Worm (Caenorhabditis elegans) whole organism, early embryonic: ENCODE results near the gene B0252.11.

Experiments used
- B0310.2 ChIP-seq: sonication (generic microtip); optimal IDR thresholded peaks from 2 replicates; lab custom pipeline; 2016; ENCODE audit warnings: mild to moderate bottlenecking, missing genetic modification characterization, missing compliant biosample characterization
- F13C5.2 ChIP-seq: sonication (generic microtip); optimal IDR thresholded peaks from 2 replicates; lab custom pipeline; 2017; ENCODE audit warnings: mild to moderate bottlenecking, missing genetic modification characterization, inconsistent platforms, missing compliant biosample characterization
- aly-1 ChIP-seq: sonication (generic microtip); optimal IDR thresholded peaks from 2 replicates; lab custom pipeline; 2016; ENCODE audit warnings: missing genetic modification characterization, missing compliant biosample characterization
- ama-1 ChIP-seq: fragments of 150-350 bp; optimal IDR thresholded peaks from 2 replicates; lab custom pipeline; 2014
- ceh-13 ChIP-seq: fragments of 200-800 bp; sonication (Bioruptor generic); optimal IDR thresholded peaks from 2 replicates; lab custom pipeline; 2018; ENCODE audit warnings: mild to moderate bottlenecking, missing genetic modification characterization, missing compliant biosample characterization
- ceh-36 ChIP-seq: sonication (generic microtip); optimal IDR thresholded peaks from 2 replicates; lab custom pipeline; 2016; ENCODE audit warnings: missing genetic modification characterization, inconsistent platforms, missing compliant biosample characterization
- ets-7 ChIP-seq: sonication (generic microtip); optimal IDR thresholded peaks from 2 replicates; lab custom pipeline; 2016; ENCODE audit warnings: missing genotype, missing genetic modification characterization, missing compliant biosample characterization
- flt-1 ChIP-seq: fragments of 200-800 bp; sonication (Bioruptor generic); IDR thresholded peaks from 2 replicates; pipeline ENCODE4 v1.3.6; 2022; ENCODE audit warnings: missing genetic modification characterization, missing compliant biosample characterization
- hmbx-1 ChIP-seq: sonication (generic microtip); optimal IDR thresholded peaks from 2 replicates; lab custom pipeline; 2016; ENCODE audit warnings: mild to moderate bottlenecking, missing genetic modification characterization, missing compliant biosample characterization
- hmg-4 ChIP-seq: fragments of 200-800 bp; sonication (Bioruptor generic); optimal IDR thresholded peaks from 2 replicates; lab custom pipeline; 2018; ENCODE audit warnings: mild to moderate bottlenecking, missing genetic modification characterization, missing compliant biosample characterization
- hnd-1 ChIP-seq: sonication (generic microtip); optimal IDR thresholded peaks from 2 replicates; lab custom pipeline; 2016; ENCODE audit warnings: missing genetic modification characterization, missing compliant biosample characterization
- pes-1 ChIP-seq: fragments of 200-800 bp; sonication (Bioruptor generic); IDR thresholded peaks from 2 replicates; pipeline ENCODE4 v1.3.6; 2022; ENCODE audit warnings: missing genetic modification reagents, missing genetic modification characterization, missing compliant biosample characterization
- scrt-1 ChIP-seq: fragments of 200-800 bp; sonication (Bioruptor generic); IDR thresholded peaks from 2 replicates; pipeline ENCODE4 v1.3.6; 2022; ENCODE audit warnings: missing genetic modification characterization, missing compliant biosample characterization
- sea-1 ChIP-seq: fragments of 200-800 bp; sonication (Bioruptor generic); conservative IDR thresholded peaks from 2 replicates; pipeline ENCODE4 v1.3.6; 2022; ENCODE audit warnings: missing genetic modification characterization, missing compliant biosample characterization
- tbx-11 ChIP-seq: fragments of 200-800 bp; sonication (Bioruptor generic); IDR thresholded peaks from 2 replicates; pipeline ENCODE4 v1.3.6; 2022; ENCODE audit warnings: missing genetic modification characterization, missing compliant biosample characterization
- tbx-37 ChIP-seq: fragments of 200-800 bp; sonication (Bioruptor generic); conservative IDR thresholded peaks from 2 replicates; pipeline ENCODE4 v1.3.6; 2022; ENCODE audit warnings: missing genetic modification reagents, missing genetic modification characterization, missing compliant biosample characterization
- tra-4 ChIP-seq: sonication (generic microtip); optimal IDR thresholded peaks from 2 replicates; lab custom pipeline; 2017; ENCODE audit warnings: missing genetic modification characterization, missing compliant biosample characterization

The B0252.11 gene

ce11 chrII:6927603-6928002 lies 10.0 kb upstream of the B0252.11 start, which contains the start of gene F22D3.4:
TSS of gene F22D3.4 (minus strand) at chrII:6927603.
- TF ChIP-seq hmbx-1 (tag; lab: Kevin White, UChicago) (no peak), F13C5.2 (tag; lab: Kevin White, UChicago) (no peak), aly-1 (tag; lab: Kevin White, UChicago) (no peak), hnd-1 (tag; lab: Kevin White, UChicago) (no peak), ama-1 (lab: Kevin White, UChicago) (no peak), ceh-13 (no peak), sea-1 (GFP tag; lab: Robert Waterston, UW) (no peak), hmg-4 (GFP tag; lab: Kevin White, UChicago) (no peak), tbx-37 (GFP tag; lab: Robert Waterston, UW) (no peak), flt-1 (GFP tag; lab: Robert Waterston, UW) (no peak), scrt-1 (GFP tag; lab: Robert Waterston, UW) (no peak), B0310.2 (tag; lab: Kevin White, UChicago) (no peak), pes-1 (GFP tag; lab: Robert Waterston, UW) (no peak), ets-7 (tag; lab: Kevin White, UChicago) (no peak), tbx-11 (GFP tag; lab: Robert Waterston, UW) (no peak), tra-4 (tag; lab: Kevin White, UChicago) (no peak), ceh-36 (tag; lab: Kevin White, UChicago) (no peak)

ce11 chrII:6927034-6927433 lies 9.4 kb upstream of the B0252.11 start:
- TF ChIP-seq tbx-37 (GFP tag; lab: Robert Waterston, UW), result no peak
- TF ChIP-seq hnd-1 (tag; lab: Kevin White, UChicago), result no peak

ce11 chrII:6926488-6926887 lies 8.9 kb upstream of the B0252.11 start:
- TF ChIP-seq pes-1 (GFP tag; lab: Robert Waterston, UW), result no peak
- no peak for TF ChIP-seq scrt-1 (GFP tag; lab: Robert Waterston, UW)
- TF ChIP-seq tra-4 (tag; lab: Kevin White, UChicago), result no peak
- TF ChIP-seq aly-1 (tag; lab: Kevin White, UChicago), result no peak
- TF ChIP-seq ceh-13, result no peak
- TF ChIP-seq ama-1 (lab: Kevin White, UChicago), result no peak
- TF ChIP-seq tbx-37 (GFP tag; lab: Robert Waterston, UW), result no peak
- TF ChIP-seq B0310.2 (tag; lab: Kevin White, UChicago), result no peak

DNA sequence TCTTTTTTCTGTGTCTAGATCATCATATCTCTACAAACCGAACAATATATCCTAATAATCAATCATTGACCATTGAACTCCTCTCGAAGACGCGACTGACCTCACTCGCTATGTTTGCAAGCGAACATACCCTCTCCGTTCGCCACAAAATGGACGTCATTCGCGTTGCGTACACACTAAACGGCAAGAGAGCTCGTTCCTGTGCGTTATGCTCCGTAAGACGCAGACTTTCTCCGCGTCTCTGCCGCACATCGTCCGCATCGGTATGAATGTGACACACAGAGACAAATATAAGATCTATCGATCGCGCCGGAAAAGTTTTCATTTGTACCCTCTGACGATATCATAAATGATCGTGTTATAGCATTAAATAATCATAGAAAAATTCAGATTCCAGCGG lies 8.4 kb upstream of the B0252.11 start:
- TF ChIP-seq hmbx-1 (tag; lab: Kevin White, UChicago) (no peak), B0310.2 (tag; lab: Kevin White, UChicago) (no peak), scrt-1 (GFP tag; lab: Robert Waterston, UW) (no peak), aly-1 (tag; lab: Kevin White, UChicago) (no peak), pes-1 (GFP tag; lab: Robert Waterston, UW) (no peak), tbx-11 (GFP tag; lab: Robert Waterston, UW) (no peak), F13C5.2 (tag; lab: Kevin White, UChicago) (no peak)

ce11 chrII:6923792-6924191 lies 6.2 kb upstream of the B0252.11 start:
- TF ChIP-seq ama-1 (lab: Kevin White, UChicago), result no peak
- no peak for TF ChIP-seq hmbx-1 (tag; lab: Kevin White, UChicago)
- TF ChIP-seq pes-1 (GFP tag; lab: Robert Waterston, UW), result no peak
- TF ChIP-seq hnd-1 (tag; lab: Kevin White, UChicago), result no peak
- TF ChIP-seq aly-1 (tag; lab: Kevin White, UChicago), result no peak
- TF ChIP-seq ceh-36 (tag; lab: Kevin White, UChicago), result no peak
- TF ChIP-seq ets-7 (tag; lab: Kevin White, UChicago), result no peak
- TF ChIP-seq scrt-1 (GFP tag; lab: Robert Waterston, UW), result no peak
- TF ChIP-seq tra-4 (tag; lab: Kevin White, UChicago), result no peak
- TF ChIP-seq hmg-4 (GFP tag; lab: Kevin White, UChicago), result no peak
- no peak for TF ChIP-seq ceh-13

DNA sequence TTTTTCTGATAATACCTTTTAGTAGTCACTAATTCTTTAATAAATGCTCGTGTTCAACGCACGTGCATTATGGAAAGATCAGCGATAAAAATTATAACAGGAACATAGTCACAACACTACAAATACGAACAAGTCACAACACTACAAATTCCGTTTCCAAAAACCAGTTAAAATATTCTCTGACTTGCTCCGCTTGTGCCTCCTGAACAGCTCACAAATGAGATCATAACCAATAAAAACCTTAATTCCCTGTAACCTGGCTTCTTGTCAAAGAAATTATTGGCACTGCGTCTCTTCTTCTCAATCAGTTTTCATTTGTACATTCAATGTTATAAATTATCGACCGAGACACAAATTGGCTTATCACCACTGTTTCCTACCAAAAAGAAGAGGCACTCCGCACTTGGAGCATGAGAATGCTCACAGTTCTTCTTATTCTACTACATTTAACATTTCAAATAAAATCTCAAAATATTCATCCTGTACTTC lies 1.8 kb upstream of the B0252.11 start, which contains the start of gene B0252.1:
Gene B0252.1, plus strand, starts transcription at position 318 of the 489 bp plus-strand sequence.
- TF ChIP-seq aly-1 (tag; lab: Kevin White, UChicago) (no peak), ama-1 (lab: Kevin White, UChicago) (no peak), ets-7 (tag; lab: Kevin White, UChicago) (no peak), tbx-11 (GFP tag; lab: Robert Waterston, UW) (no peak), hmbx-1 (tag; lab: Kevin White, UChicago) (no peak), F13C5.2 (tag; lab: Kevin White, UChicago) (no peak), scrt-1 (GFP tag; lab: Robert Waterston, UW) (no peak), tbx-37 (GFP tag; lab: Robert Waterston, UW) (no peak), sea-1 (GFP tag; lab: Robert Waterston, UW) (no peak), hnd-1 (tag; lab: Kevin White, UChicago) (no peak), hmg-4 (GFP tag; lab: Kevin White, UChicago) (no peak), tra-4 (tag; lab: Kevin White, UChicago) (no peak), B0310.2 (tag; lab: Kevin White, UChicago) (no peak)

- TF ChIP-seq scrt-1 (GFP tag; lab: Robert Waterston, UW) (no peak), F13C5.2 (tag; lab: Kevin White, UChicago) (no peak), ets-7 (tag; lab: Kevin White, UChicago) (no peak), sea-1 (GFP tag; lab: Robert Waterston, UW) (no peak), aly-1 (tag; lab: Kevin White, UChicago) (no peak), hnd-1 (tag; lab: Kevin White, UChicago) (no peak), pes-1 (GFP tag; lab: Robert Waterston, UW) (no peak), tbx-37 (GFP tag; lab: Robert Waterston, UW) (no peak), B0310.2 (tag; lab: Kevin White, UChicago) (no peak), hmbx-1 (tag; lab: Kevin White, UChicago) (no peak)
Measured at ce11 chrII:6918862-6919261, 1.3 kb upstream of the B0252.11 start, which contains the start of gene B0252.5. TSS of gene B0252.5 (minus strand) at chrII:6918878.
